Fruit fly (Drosophila melanogaster): ENCODE data around the gene CG14778.

- no peak for TF ChIP-seq CG15710 (tag; optimal IDR thresholded peaks at IDR 0.05)
- no peak for TF ChIP-seq CG8301 (tag; optimal IDR thresholded peaks at IDR 0.05)
- no peak for TF ChIP-seq CG8159 (tag; optimal IDR thresholded peaks at IDR 0.05)
- TF ChIP-seq fd96Ca (GFP tag; IDR thresholded peaks at IDR 0.05), result no peak
- TF ChIP-seq CG9948 (tag; optimal IDR thresholded peaks at IDR 0.05), result no peak
- no peak for TF ChIP-seq Ets98B (GFP tag; IDR thresholded peaks at IDR 0.05)
- no peak for TF ChIP-seq CG13204 (GFP tag; optimal IDR thresholded peaks at IDR 0.05)
- no peak for TF ChIP-seq Pif1B (GFP tag; optimal IDR thresholded peaks at IDR 0.05)
- TF ChIP-seq EcR (GFP tag; optimal IDR thresholded peaks at IDR 0.05), result no peak
These were observed 12.5 kb upstream of the CG14778 start for dm6 chrX:1454837-1455236.

Measured in whole organism, pupa.